ENCODE assay signal across 4 fruit fly cellular contexts in the genomic region with DNA sequence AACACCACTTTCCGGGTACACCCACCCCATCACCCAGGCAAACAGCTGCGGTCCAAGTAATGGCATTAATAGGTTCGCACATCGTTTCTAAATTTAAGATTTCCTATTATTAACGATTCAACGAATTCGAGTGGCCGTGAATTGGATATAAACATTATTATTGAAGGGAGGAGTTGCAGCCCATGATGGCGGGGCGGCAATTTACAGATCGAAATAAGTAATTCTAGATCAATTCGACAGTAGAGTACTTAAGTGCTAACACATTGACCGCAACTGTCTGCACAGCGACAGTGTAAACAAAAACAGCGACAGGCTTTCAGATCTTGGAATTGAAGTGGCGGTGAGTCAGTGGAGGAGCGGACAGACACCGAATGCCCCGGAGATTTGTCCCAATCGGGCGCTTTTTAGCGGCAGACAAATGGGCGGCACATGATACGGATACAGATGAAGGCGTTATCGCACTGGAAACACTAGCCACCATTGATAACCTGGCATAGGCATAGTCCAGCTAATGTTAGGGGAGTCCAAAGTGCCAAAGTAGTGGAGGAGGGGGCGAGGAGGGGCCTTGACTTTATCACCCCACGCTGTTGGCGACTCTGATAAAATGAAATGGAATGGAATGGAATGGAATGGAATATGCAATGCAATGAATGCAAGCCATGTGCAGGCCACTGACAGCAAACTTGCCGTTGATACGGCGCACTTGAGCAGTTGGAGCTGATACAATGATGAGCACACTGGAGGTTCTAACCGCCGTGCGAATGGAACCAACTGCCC.
TF ChIP-seq lines count a peak whose summit lies in the region.

No protein-coding gene starts in this region.

- TF ChIP-seq CTCF in whole organism, embryonic (GFP tag; optimal IDR thresholded peaks at IDR 0.05; lab: Kevin White, UChicago), result no peak

TF ChIP-seq in whole organism, adult, 20 proteins besides CTCF, POLR2A, EP300 and RAD21:
- TF ChIP-seq CG33017 (tag; optimal IDR thresholded peaks at IDR 0.05; lab: Kevin White, UChicago) (peak; percentile 1), CG7045 (GFP tag; optimal IDR thresholded peaks at IDR 0.05; lab: Kevin White, UChicago) (peak; percentile 6), cnc (optimal IDR thresholded peaks at IDR 0.05; lab: Kevin White, UChicago) (no peak), CG7101 (tag; optimal IDR thresholded peaks at IDR 0.05; lab: Kevin White, UChicago) (no peak), Hr96 (GFP tag; optimal IDR thresholded peaks at IDR 0.05; lab: Kevin White, UChicago) (peak; percentile 29), Mnt (GFP tag; optimal IDR thresholded peaks at IDR 0.05; lab: Kevin White, UChicago) (peak; percentile 97), toe (GFP tag; optimal IDR thresholded peaks at IDR 0.05; lab: Kevin White, UChicago) (peak; percentile 8), cic (GFP tag; optimal IDR thresholded peaks at IDR 0.05; lab: Kevin White, UChicago) (peak; percentile 78), CG12768 (GFP tag; optimal IDR thresholded peaks at IDR 0.05; lab: Kevin White, UChicago) (peak; percentile 96), CG1620 (GFP tag; optimal IDR thresholded peaks at IDR 0.05; lab: Kevin White, UChicago) (no peak), bab1 (GFP tag; optimal IDR thresholded peaks at IDR 0.05; lab: Kevin White, UChicago) (no peak), Crg-1 (GFP tag; optimal IDR thresholded peaks at IDR 0.05; lab: Kevin White, UChicago) (no peak), CG11617 (GFP tag; optimal IDR thresholded peaks at IDR 0.05; lab: Kevin White, UChicago) (peak; percentile 11), pad (GFP tag; optimal IDR thresholded peaks at IDR 0.05; lab: Kevin White, UChicago) (peak; percentile 10), ovo (GFP tag; optimal IDR thresholded peaks at IDR 0.05; lab: Kevin White, UChicago) (no peak), CG14711 (tag; optimal IDR thresholded peaks at IDR 0.05; lab: Kevin White, UChicago) (no peak), CG5204 (GFP tag; optimal IDR thresholded peaks at IDR 0.05; lab: Kevin White, UChicago) (peak; percentile 22), tj (GFP tag; optimal IDR thresholded peaks at IDR 0.05; lab: Kevin White, UChicago) (peak; percentile 39), Clk (GFP tag; optimal IDR thresholded peaks at IDR 0.05; lab: Kevin White, UChicago) (no peak), kay (GFP tag; lab: Kevin White, UChicago; ENCODE audit: borderline replicate concordance) (no peak)

TF ChIP-seq in whole organism, embryonic, 481 proteins besides CTCF, POLR2A, EP300 and RAD21 (continues in another document):
- TF ChIP-seq nom (GFP tag; optimal IDR thresholded peaks at IDR 0.05; lab: Kevin White, UChicago), result peak; percentile 87
- TF ChIP-seq CG1602 (GFP tag; optimal IDR thresholded peaks at IDR 0.05; lab: Kevin White, UChicago), result no peak
- peak; percentile 28 for TF ChIP-seq CG9727 (GFP tag; optimal IDR thresholded peaks at IDR 0.05; lab: Kevin White, UChicago)
- no peak for TF ChIP-seq ara (GFP tag; IDR thresholded peaks at IDR 0.05; lab: Robert Waterston, UW)
- peak; percentile 4 for TF ChIP-seq dmrt11E (tag; optimal IDR thresholded peaks at IDR 0.05; lab: Kevin White, UChicago)
- peak; percentile 66 for TF ChIP-seq CG12769 (tag; optimal IDR thresholded peaks at IDR 0.05; lab: Kevin White, UChicago)
- TF ChIP-seq wek (GFP tag; optimal IDR thresholded peaks at IDR 0.05; lab: Kevin White, UChicago), result no peak
- TF ChIP-seq Sox102F (GFP tag; optimal IDR thresholded peaks at IDR 0.05; lab: Kevin White, UChicago), result no peak
- no peak for TF ChIP-seq seq (GFP tag; IDR thresholded peaks at IDR 0.05; lab: Robert Waterston, UW)
- TF ChIP-seq nmo (GFP tag; optimal IDR thresholded peaks at IDR 0.05; lab: Kevin White, UChicago), result no peak
- TF ChIP-seq Hand (GFP tag; optimal IDR thresholded peaks at IDR 0.05; lab: Kevin White, UChicago), result peak; percentile 24
- TF ChIP-seq kay (GFP tag; optimal IDR thresholded peaks at IDR 0.05; lab: Kevin White, UChicago), result peak; percentile 33
- TF ChIP-seq ase (GFP tag; IDR thresholded peaks at IDR 0.05; lab: Robert Waterston, UW), result no peak
- TF ChIP-seq Eip74EF (GFP tag; optimal IDR thresholded peaks at IDR 0.05; lab: Kevin White, UChicago), result peak in 1 of 2 experiments; percentile 68
- TF ChIP-seq CG32532 (GFP tag; IDR thresholded peaks at IDR 0.05; lab: Robert Waterston, UW), result 0 out of 2 replicates have a peak, but pooled peaks have one; percentile 9
- peak; percentile 47; the same call in 1 of the 2 replicates for TF ChIP-seq CG11696 (GFP tag; IDR thresholded peaks at IDR 0.05; lab: Robert Waterston, UW)
- no peak for TF ChIP-seq Hmr (GFP tag; optimal IDR thresholded peaks at IDR 0.05; lab: Kevin White, UChicago)
- peak; percentile 4 for TF ChIP-seq pfk (GFP tag; optimal IDR thresholded peaks at IDR 0.05; lab: Kevin White, UChicago)
- no peak for TF ChIP-seq Lim3 (GFP tag; IDR thresholded peaks at IDR 0.05; lab: Robert Waterston, UW)
- no peak for TF ChIP-seq CG7271 (tag; optimal IDR thresholded peaks at IDR 0.05; lab: Kevin White, UChicago)
- TF ChIP-seq CG18599 (GFP tag; optimal IDR thresholded peaks at IDR 0.05; lab: Kevin White, UChicago), result peak; percentile 33

TF ChIP-seq in whole organism, prepupa, 60 proteins besides CTCF, POLR2A, EP300 and RAD21:
- TF ChIP-seq net (GFP tag; optimal IDR thresholded peaks at IDR 0.05; lab: Kevin White, UChicago), result peak; percentile 22
- TF ChIP-seq CG11294 (GFP tag; IDR thresholded peaks at IDR 0.05; lab: Robert Waterston, UW), result peak; percentile 15; the same call in 1 of the 2 replicates
- TF ChIP-seq dac (GFP tag; optimal IDR thresholded peaks at IDR 0.05; lab: Kevin White, UChicago), result peak; percentile 48
- peak; percentile 65 for TF ChIP-seq CG6276 (GFP tag; optimal IDR thresholded peaks at IDR 0.05; lab: Kevin White, UChicago)
- no peak for TF ChIP-seq OdsH (GFP tag; optimal IDR thresholded peaks at IDR 0.05; lab: Kevin White, UChicago)
- TF ChIP-seq CG6808 (GFP tag; optimal IDR thresholded peaks at IDR 0.05; lab: Kevin White, UChicago), result peak; percentile 70
- TF ChIP-seq eg (GFP tag; IDR thresholded peaks at IDR 0.05; lab: Robert Waterston, UW), result peak; percentile 25; the same call in 2 of the 3 replicates
- TF ChIP-seq CG1621 (tag; optimal IDR thresholded peaks at IDR 0.05; lab: Kevin White, UChicago), result no peak
- TF ChIP-seq Lpt (GFP tag; optimal IDR thresholded peaks at IDR 0.05; lab: Kevin White, UChicago), result no peak
- TF ChIP-seq CG15336 (GFP tag; IDR thresholded peaks at IDR 0.05; lab: Robert Waterston, UW), result peak; percentile 36; the same call in 1 of the 2 replicates
- TF ChIP-seq CG8119 (GFP tag; IDR thresholded peaks at IDR 0.05; lab: Robert Waterston, UW), result 0 out of 3 replicates have a peak, but pooled peaks have one; percentile 27
- TF ChIP-seq Eip78C (GFP tag; lab: Kevin White, UChicago), result peak; percentile 64
- 0 out of 2 replicates have a peak, but pooled peaks have one; percentile 28 for TF ChIP-seq Gug (GFP tag; IDR thresholded peaks at IDR 0.05; lab: Robert Waterston, UW)
- peak in 1 of 2 experiments; percentile 3 for TF ChIP-seq salr (GFP tag; optimal IDR thresholded peaks at IDR 0.05; lab: Kevin White, UChicago)
- no peak for TF ChIP-seq CG4318 (GFP tag; optimal IDR thresholded peaks at IDR 0.05; lab: Kevin White, UChicago)
- peak; percentile 58 for TF ChIP-seq fkh (GFP tag; optimal IDR thresholded peaks at IDR 0.05; lab: Kevin White, UChicago)
- TF ChIP-seq Ets96B (tag; optimal IDR thresholded peaks at IDR 0.05; lab: Kevin White, UChicago), result peak; percentile 19
- TF ChIP-seq spab (GFP tag; optimal IDR thresholded peaks at IDR 0.05; lab: Kevin White, UChicago), result peak; percentile 12
- TF ChIP-seq CG32006 (GFP tag; optimal IDR thresholded peaks at IDR 0.05; lab: Kevin White, UChicago), result peak; percentile 63
- TF ChIP-seq fd59A (GFP tag; optimal IDR thresholded peaks at IDR 0.05; lab: Kevin White, UChicago), result peak; percentile 17

TF ChIP-seq in whole organism, pupa, 21 proteins besides CTCF, POLR2A, EP300 and RAD21:
- TF ChIP-seq CG9948 (tag; optimal IDR thresholded peaks at IDR 0.05; lab: Kevin White, UChicago) (no peak), CG15710 (tag; optimal IDR thresholded peaks at IDR 0.05; lab: Kevin White, UChicago) (peak; percentile 8), CG12605 (GFP tag; IDR thresholded peaks at IDR 0.05; lab: Robert Waterston, UW) (peak; percentile 34; the same call in 1 of the 2 replicates), gl (tag; optimal IDR thresholded peaks at IDR 0.05; lab: Kevin White, UChicago) (peak; percentile 63), CG4496 (GFP tag; IDR thresholded peaks at IDR 0.05; lab: Robert Waterston, UW) (peak; percentile 65; the same call in 2 of the 3 replicates), CG17806 (tag; optimal IDR thresholded peaks at IDR 0.05; lab: Kevin White, UChicago) (no peak), D1 (tag; optimal IDR thresholded peaks at IDR 0.05; lab: Kevin White, UChicago) (no peak), fd96Ca (GFP tag; IDR thresholded peaks at IDR 0.05; lab: Robert Waterston, UW) (peak; percentile 66; the same call in 2 of the 3 replicates), CG13204 (GFP tag; optimal IDR thresholded peaks at IDR 0.05; lab: Kevin White, UChicago) (peak; percentile 41), CG8159 (tag; optimal IDR thresholded peaks at IDR 0.05; lab: Kevin White, UChicago) (peak; percentile 21), CG14655 (GFP tag; optimal IDR thresholded peaks at IDR 0.05; lab: Kevin White, UChicago) (peak; percentile 71), EcR (GFP tag; optimal IDR thresholded peaks at IDR 0.05; lab: Kevin White, UChicago) (peak; percentile 32), CG32121 (GFP tag; IDR thresholded peaks at IDR 0.05; lab: Robert Waterston, UW) (peak; percentile 65), Ets98B (GFP tag; IDR thresholded peaks at IDR 0.05; lab: Robert Waterston, UW) (peak; percentile 30; the same call in 1 of the 2 replicates), Pif1A (GFP tag; optimal IDR thresholded peaks at IDR 0.05; lab: Kevin White, UChicago) (no peak), CG10348 (GFP tag; IDR thresholded peaks at IDR 0.05; lab: Robert Waterston, UW) (no peak), CG34367 (tag; optimal IDR thresholded peaks at IDR 0.05; lab: Kevin White, UChicago) (no peak), Snoo (tag; optimal IDR thresholded peaks at IDR 0.05; lab: Kevin White, UChicago) (no peak), CG8301 (tag; optimal IDR thresholded peaks at IDR 0.05; lab: Kevin White, UChicago) (peak; percentile 10), Pif1B (GFP tag; optimal IDR thresholded peaks at IDR 0.05; lab: Kevin White, UChicago) (no peak), rn (GFP tag; IDR thresholded peaks at IDR 0.05; lab: Robert Waterston, UW) (peak; percentile 2; the same call in 1 of the 2 replicates)
